Worm (Caenorhabditis elegans) whole organism, L4 larva: ENCODE data around the gene rab-39.

Experiments
- F37D6.2 ChIP-seq: sonication (generic microtip); optimal IDR thresholded peaks from 2 replicates; lab custom pipeline; 2016; ENCODE audit warnings: mild to moderate bottlenecking, missing genetic modification characterization, missing compliant biosample characterization
- T20F7.1 ChIP-seq: fragments of 200-800 bp; sonication (Bioruptor generic); optimal IDR thresholded peaks from 2 replicates; lab custom pipeline; 2018; ENCODE audit warnings: mild to moderate bottlenecking, missing genetic modification characterization, missing compliant biosample characterization
- ZK337.2 ChIP-seq: fragments of 200-800 bp; sonication (Bioruptor generic); IDR thresholded peaks from 2 replicates; pipeline ENCODE4 v1.3.6; 2022; ENCODE audit warnings: missing genetic modification reagents, missing genetic modification characterization, missing compliant biosample characterization
- ceh-28 ChIP-seq: fragments of 150-350 bp; optimal IDR thresholded peaks from 2 replicates; lab custom pipeline; 2014; ENCODE audit warnings: missing biosample characterization, missing genetic modification reagents, missing genetic modification characterization
- ceh-62 ChIP-seq: sonication (generic microtip); optimal IDR thresholded peaks from 2 replicates; lab custom pipeline; 2017; ENCODE audit warnings: missing biosample characterization, missing genetic modification characterization
- ces-1 ChIP-seq: fragments of 150-350 bp; sonication (generic microtip); optimal IDR thresholded peaks from 4 replicates; lab custom pipeline; 2014; ENCODE audit warnings: missing biosample characterization, missing genetic modification reagents, missing genetic modification characterization
- dpl-1 ChIP-seq: fragments of 150-350 bp; optimal IDR thresholded peaks from 2 replicates; lab custom pipeline; 2014; ENCODE audit warnings: missing biosample characterization, missing genetic modification reagents, missing genetic modification characterization
- dve-1 ChIP-seq: sonication (generic microtip); optimal IDR thresholded peaks from 2 replicates; lab custom pipeline; 2017; ENCODE audit warnings: antibody characterized with exemption, mild to moderate bottlenecking, missing genetic modification characterization, missing compliant biosample characterization; ENCODE audit not compliant: insufficient read depth
- egl-27 ChIP-seq: sonication (generic microtip); optimal IDR thresholded peaks from 3 replicates; lab custom pipeline; 2017; ENCODE audit warnings: missing biosample characterization, missing genetic modification reagents, missing genetic modification characterization
- egl-43 ChIP-seq: fragments of 200-800 bp; sonication (Bioruptor generic); IDR thresholded peaks from 2 replicates; pipeline ENCODE4 v1.3.6; 2022; ENCODE audit warnings: missing genetic modification reagents, missing genetic modification characterization, missing compliant biosample characterization
- fos-1 ChIP-seq: fragments of 150-350 bp; optimal IDR thresholded peaks from 2 replicates; lab custom pipeline; 2014; ENCODE audit warnings: missing biosample characterization, missing genetic modification characterization
- gei-8 ChIP-seq: fragments of 200-800 bp; sonication (Bioruptor generic); optimal IDR thresholded peaks from 2 replicates; lab custom pipeline; 2018; ENCODE audit warnings: mild to moderate bottlenecking, missing genetic modification characterization, missing compliant biosample characterization
- hif-1 ChIP-seq, 2 experiments: sonication (generic microtip); optimal IDR thresholded peaks; 2 replicates each; lab custom pipeline; 2016 to 2017; ENCODE audit warnings: missing compliant biosample characterization in 2 of 2, missing genetic modification characterization in 2 of 2, missing genetic modification reagents in 2 of 2, missing genotype in 2 of 2, mild to moderate bottlenecking in 1 of 2
- hlh-11 ChIP-seq: fragments of 200-800 bp; sonication (Bioruptor generic); optimal IDR thresholded peaks from 2 replicates; lab custom pipeline; 2018; ENCODE audit warnings: mild to moderate bottlenecking, missing genetic modification characterization, missing compliant biosample characterization
- hlh-30 ChIP-seq: sonication (generic microtip); optimal IDR thresholded peaks from 2 replicates; lab custom pipeline; 2017; ENCODE audit warnings: antibody characterized with exemption, mild to moderate bottlenecking, missing genetic modification characterization, missing compliant biosample characterization; ENCODE audit not compliant: insufficient read depth
- jun-1 ChIP-seq: fragments of 150-350 bp; optimal IDR thresholded peaks from 2 replicates; lab custom pipeline; 2014; ENCODE audit warnings: missing biosample characterization, missing genetic modification reagents, missing genetic modification characterization
- lin-1 ChIP-seq: fragments of 200-800 bp; sonication (Bioruptor generic); IDR thresholded peaks from 2 replicates; pipeline ENCODE4 v1.3.6; 2022; ENCODE audit warnings: missing genetic modification reagents, missing genetic modification characterization, missing compliant biosample characterization
- lin-29 ChIP-seq: fragments of 200-800 bp; sonication (Bioruptor generic); IDR thresholded peaks from 2 replicates; pipeline ENCODE4 v1.3.6; 2022; ENCODE audit warnings: missing genetic modification reagents, missing genetic modification characterization, missing compliant biosample characterization
- lin-39 ChIP-seq: fragments of 150-350 bp; optimal IDR thresholded peaks from 2 replicates; lab custom pipeline; 2014; ENCODE audit warnings: missing biosample characterization, missing genetic modification reagents, missing genetic modification characterization
- lir-3 ChIP-seq: sonication (generic microtip); optimal IDR thresholded peaks from 2 replicates; lab custom pipeline; 2016; ENCODE audit warnings: mild to moderate bottlenecking, missing genetic modification characterization, missing compliant biosample characterization
- lsy-2 ChIP-seq, 2 experiments: fragments of 150-350 bp in 1 of 2; sonication (generic microtip) in 1 of 2; optimal IDR thresholded peaks; 2 replicates each; lab custom pipeline; 2014 to 2017; ENCODE audit warnings: missing biosample characterization in 2 of 2, missing genetic modification characterization in 2 of 2
- madf-5 ChIP-seq, 2 experiments: fragments of 200-800 bp; sonication (Bioruptor generic); IDR thresholded peaks; 2 replicates each; pipeline ENCODE4 v1.3.6; 2022; ENCODE audit warnings: missing compliant biosample characterization in 2 of 2, missing genetic modification characterization in 2 of 2
- mep-1 ChIP-seq: fragments of 150-350 bp; sonication (generic microtip); optimal IDR thresholded peaks from 3 replicates; lab custom pipeline; 2014; ENCODE audit warnings: missing biosample characterization, missing genetic modification characterization
- mes-2 ChIP-seq: sonication (generic microtip); optimal IDR thresholded peaks from 2 replicates; lab custom pipeline; 2016; ENCODE audit warnings: missing genotype, mild to moderate bottlenecking, missing genetic modification characterization, missing compliant biosample characterization; ENCODE audit not compliant: poor library complexity, severe bottlenecking
- nhr-10 ChIP-seq: fragments of 150-350 bp; optimal IDR thresholded peaks from 2 replicates; lab custom pipeline; 2014; ENCODE audit warnings: missing biosample characterization, missing genetic modification characterization
- nhr-102 ChIP-seq: sonication (generic microtip); optimal IDR thresholded peaks from 2 replicates; lab custom pipeline; 2016; ENCODE audit warnings: mild to moderate bottlenecking, missing genetic modification characterization, moderate library complexity, missing compliant biosample characterization
- nhr-25 ChIP-seq: sonication (generic microtip); optimal IDR thresholded peaks from 2 replicates; lab custom pipeline; 2017; ENCODE audit warnings: missing genetic modification characterization, mild to moderate bottlenecking, missing compliant biosample characterization, antibody characterized with exemption, moderate library complexity, borderline replicate concordance; ENCODE audit not compliant: insufficient read depth
- nhr-6 ChIP-seq: fragments of 150-350 bp; optimal IDR thresholded peaks from 2 replicates; lab custom pipeline; 2014; ENCODE audit warnings: missing biosample characterization, missing genetic modification characterization
- php-3 ChIP-seq: fragments of 200-800 bp; sonication (Bioruptor generic); IDR thresholded peaks from 2 replicates; pipeline ENCODE4 v1.3.6; 2022; ENCODE audit warnings: missing genetic modification reagents, missing genetic modification characterization, missing compliant biosample characterization
- pqm-1 ChIP-seq: sonication (generic microtip); optimal IDR thresholded peaks from 2 replicates; lab custom pipeline; 2017; ENCODE audit warnings: missing biosample characterization, missing genetic modification characterization
- rbr-2 ChIP-seq: sonication (generic microtip); optimal IDR thresholded peaks from 2 replicates; lab custom pipeline; 2016; ENCODE audit warnings: missing genotype, missing genetic modification characterization, missing compliant biosample characterization
- skn-1 ChIP-seq: fragments of 150-350 bp; optimal IDR thresholded peaks from 2 replicates; lab custom pipeline; 2014; ENCODE audit warnings: missing biosample characterization, missing genetic modification characterization
- unc-130 ChIP-seq: sonication (generic microtip); optimal IDR thresholded peaks from 2 replicates; lab custom pipeline; 2016; ENCODE audit warnings: missing genetic modification reagents, missing genetic modification characterization, missing compliant biosample characterization
- unc-62 ChIP-seq, 3 experiments: fragments of 150-350 bp in 1 of 3; sonication (generic microtip); optimal IDR thresholded peaks in 2 of 3; peaks in 1 of 3; 1 replicate in 1 of 3; 2 replicates in 2 of 3; lab custom pipeline; 2014 to 2017; ENCODE audit warnings: missing biosample characterization in 3 of 3, missing genetic modification characterization in 3 of 3, missing genetic modification reagents in 3 of 3, missing genotype in 1 of 3
- zfp-2 ChIP-seq: sonication (generic microtip); optimal IDR thresholded peaks from 2 replicates; lab custom pipeline; 2016; ENCODE audit warnings: mild to moderate bottlenecking, missing genetic modification characterization, missing compliant biosample characterization
- zfp-3 ChIP-seq: fragments of 200-800 bp; sonication (Bioruptor generic); conservative IDR thresholded peaks from 2 replicates; pipeline ENCODE4 v1.3.6; 2022; ENCODE audit warnings: missing genetic modification reagents, missing genetic modification characterization, missing compliant biosample characterization
- zip-2 ChIP-seq: fragments of 150-350 bp; optimal IDR thresholded peaks from 2 replicates; lab custom pipeline; 2014; ENCODE audit warnings: missing biosample characterization, missing genetic modification characterization

The rab-39 gene

DNA sequence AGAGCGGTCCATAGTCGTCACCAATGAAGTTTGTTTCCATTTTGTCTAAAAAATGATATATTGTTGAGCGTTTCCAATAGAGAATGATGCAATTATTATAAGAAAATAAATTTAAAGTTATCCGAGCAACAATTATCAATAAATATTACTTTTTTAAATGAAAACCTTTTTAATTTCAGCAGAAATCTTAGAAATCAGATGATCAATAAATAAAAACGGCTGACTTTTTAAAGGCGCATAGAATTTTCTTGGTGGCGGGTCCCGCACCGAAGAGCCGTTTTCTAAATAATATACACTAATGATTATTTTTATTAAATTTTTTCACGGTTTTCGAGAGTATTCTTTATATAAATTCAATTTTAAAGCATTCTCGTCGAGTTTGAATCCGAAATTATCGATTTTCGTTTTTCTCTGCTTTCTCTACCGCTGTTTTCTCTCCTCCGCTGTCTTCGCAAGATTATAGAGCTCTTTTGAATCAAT is at the start of gene rab-39:
Gene rab-39 (minus strand): TSS at position 51 of the 480 bp plus-strand sequence.
- TF ChIP-seq hif-1 (tag; optimal IDR thresholded peaks at IDR 0.05; lab: Kevin White, UChicago) = peak in 1 of 2 experiments; percentile 27
- TF ChIP-seq nhr-25 (tag; lab: Kevin White, UChicago) = no peak
- TF ChIP-seq gei-8 (GFP tag; lab: Kevin White, UChicago) = no peak
- no peak for TF ChIP-seq zip-2
- peak; percentile 32 for TF ChIP-seq mep-1 (tag; lab: Kevin White, UChicago)
- TF ChIP-seq rbr-2 (tag; lab: Kevin White, UChicago) = peak; percentile 16
- peak; percentile 2 for TF ChIP-seq ces-1 (GFP tag; lab: Kevin White, UChicago)
- peak; percentile 82 for TF ChIP-seq hlh-30 (tag; lab: Kevin White, UChicago)
- TF ChIP-seq nhr-6 (tag; lab: Kevin White, UChicago) = no peak
- TF ChIP-seq lsy-2 (tag; optimal IDR thresholded peaks at IDR 0.05; lab: Kevin White, UChicago) = peak in 1 of 2 experiments; percentile 69
- TF ChIP-seq mes-2 (tag; lab: Kevin White, UChicago) = peak; percentile 57
- TF ChIP-seq dpl-1 (GFP tag; lab: Kevin White, UChicago) = peak; percentile 26
- TF ChIP-seq hlh-11 (tag; lab: Kevin White, UChicago) = peak; percentile 53
- TF ChIP-seq, all 104 proteins: peak for 9

ce11 chrII:9372393-9372792 is 49.7 kb upstream of the rab-39 start, which contains the start of gene C06C3.3:
Gene C06C3.3, minus strand, starts transcription at chrII:9372493.
- TF ChIP-seq mep-1 (tag; lab: Kevin White, UChicago) (no peak), T20F7.1 (no peak), jun-1 (no peak), egl-43 (GFP tag; lab: Robert Waterston, UW) (no peak), lir-3 (tag; lab: Kevin White, UChicago) (no peak), lin-39 (tag; lab: Kevin White, UChicago) (no peak), ZK337.2 (GFP tag; lab: Robert Waterston, UW) (no peak), php-3 (GFP tag; lab: Robert Waterston, UW) (no peak), nhr-10 (no peak), nhr-102 (tag; lab: Kevin White, UChicago) (no peak)

- TF ChIP-seq mes-2 (tag; lab: Kevin White, UChicago) = no peak
- TF ChIP-seq unc-130 = no peak
- peak; percentile 56 for TF ChIP-seq ceh-28 (tag; lab: Kevin White, UChicago)
- no peak for TF ChIP-seq dve-1
- no peak for TF ChIP-seq madf-5 (GFP tag; IDR thresholded peaks at IDR 0.05; lab: Robert Waterston, UW)
Observed at ce11 chrII:9369394-9369793, 46.7 kb upstream of the rab-39 start.

- TF ChIP-seq mes-2 (tag; lab: Kevin White, UChicago) (no peak), mep-1 (tag; lab: Kevin White, UChicago) (no peak), ces-1 (GFP tag; lab: Kevin White, UChicago) (no peak), unc-62 (GFP tag; optimal IDR thresholded peaks at IDR 0.05 in 1 of 2; lab: Kevin White, UChicago) (peak in 1 of 2 experiments; percentile 72), unc-62 (tag; optimal IDR thresholded peaks at IDR 0.05; lab: Kevin White, UChicago) (no peak)
Observed at ce11 chrII:9362249-9362648, 39.5 kb upstream of the rab-39 start.

DNA sequence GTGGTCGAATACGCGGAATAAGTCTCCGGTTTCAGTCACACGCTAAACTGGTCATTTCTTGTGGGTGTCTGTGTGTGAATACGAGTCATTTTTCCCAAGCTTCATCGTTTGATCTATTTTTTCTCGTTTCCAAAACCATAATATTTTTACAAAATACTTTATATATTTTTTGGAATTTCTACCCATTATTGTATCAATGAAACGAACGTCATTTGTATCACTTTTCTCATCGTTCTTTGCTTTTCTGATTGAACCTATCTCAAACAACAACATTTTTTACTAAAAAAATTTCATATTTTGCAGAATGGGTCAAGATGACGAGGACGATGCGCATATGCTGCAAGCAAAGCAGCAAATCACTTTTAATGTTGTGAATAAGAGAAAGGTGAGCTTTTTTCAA is 35.5 kb upstream of the rab-39 start, which contains the start of gene mel-11:
Gene mel-11 (plus strand): TSS at position 301 of the 400 bp plus-strand sequence.
- TF ChIP-seq fos-1 (tag; lab: Kevin White, UChicago) (no peak), zfp-3 (no peak), ceh-62 (no peak), lin-1 (GFP tag; lab: Robert Waterston, UW) (no peak), F37D6.2 (tag; lab: Kevin White, UChicago) (no peak), skn-1 (tag; lab: Kevin White, UChicago) (no peak), pqm-1 (tag; lab: Kevin White, UChicago) (no peak), egl-27 (tag; lab: Kevin White, UChicago) (no peak), lin-29 (GFP tag; lab: Robert Waterston, UW) (no peak), zfp-2 (tag; lab: Kevin White, UChicago) (no peak), hlh-11 (tag; lab: Kevin White, UChicago) (no peak), unc-62 (GFP tag; optimal IDR thresholded peaks at IDR 0.05 in 1 of 2; lab: Kevin White, UChicago) (no peak), unc-62 (tag; optimal IDR thresholded peaks at IDR 0.05; lab: Kevin White, UChicago) (no peak)
